Fruit fly (Drosophila melanogaster): ENCODE results near the gene CG45100.

dm6 chr3R:5523070-5523637 lies 48.8 kb upstream of the CG45100 start, which contains the start of the genes CG43845 and Nmdar1:
- TF ChIP-seq h (optimal IDR thresholded peaks at IDR 0.05) (no peak), Myc (optimal IDR thresholded peaks at IDR 0.05) (no peak), Sin3A (optimal IDR thresholded peaks at IDR 0.05) (no peak), psq (optimal IDR thresholded peaks at IDR 0.05) (no peak), insv (optimal IDR thresholded peaks at IDR 0.05) (no peak), ttk (optimal IDR thresholded peaks at IDR 0.05) (no peak)

All from Kc167 (cell line).